Worm (Caenorhabditis elegans) whole organism, midembryonic: ENCODE results near the gene srw-19.

ENCODE experiments used
- T22C8.4 ChIP-seq: fragments of 200-800 bp; sonication (Bioruptor generic); IDR thresholded peaks from 2 replicates; pipeline ENCODE4 v1.3.6; 2022; ENCODE audit warnings: missing genetic modification characterization, missing compliant biosample characterization
- cog-1 ChIP-seq: sonication (generic microtip); optimal IDR thresholded peaks from 2 replicates; lab custom pipeline; 2016; ENCODE audit warnings: missing genetic modification characterization, missing compliant biosample characterization
- flt-1 ChIP-seq: fragments of 200-800 bp; sonication (Bioruptor generic); IDR thresholded peaks from 2 replicates; pipeline ENCODE4 v1.3.6; 2022; ENCODE audit warnings: missing genetic modification characterization, missing compliant biosample characterization
- klf-2 ChIP-seq: fragments of 200-800 bp; sonication (Bioruptor generic); conservative IDR thresholded peaks from 2 replicates; pipeline ENCODE4 v1.3.6; 2022; ENCODE audit warnings: missing genetic modification reagents, missing genetic modification characterization, missing compliant biosample characterization
- med-1 ChIP-seq: sonication (generic microtip); optimal IDR thresholded peaks from 2 replicates; lab custom pipeline; 2017; ENCODE audit warnings: missing genetic modification characterization, mild to moderate bottlenecking, missing compliant biosample characterization, antibody characterized with exemption, missing genetic modification reagents; ENCODE audit not compliant: insufficient read depth
- ref-1 ChIP-seq: fragments of 200-800 bp; sonication (Bioruptor generic); conservative IDR thresholded peaks from 2 replicates; pipeline ENCODE4 v1.3.6; 2022; ENCODE audit warnings: missing genetic modification reagents, missing genetic modification characterization, missing compliant biosample characterization
- tab-1 ChIP-seq: fragments of 200-800 bp; sonication (Bioruptor generic); IDR thresholded peaks from 2 replicates; pipeline ENCODE4 v1.3.6; 2022; ENCODE audit warnings: missing genetic modification characterization, missing compliant biosample characterization
- ztf-23 ChIP-seq: fragments of 200-800 bp; sonication (Bioruptor generic); IDR thresholded peaks from 2 replicates; pipeline ENCODE4 v1.3.6; 2022; ENCODE audit warnings: missing genetic modification reagents, missing genetic modification characterization, missing compliant biosample characterization
- ztf-29 ChIP-seq: fragments of 200-800 bp; sonication (Bioruptor generic); IDR thresholded peaks from 2 replicates; pipeline ENCODE4 v1.3.6; 2022; ENCODE audit warnings: missing genetic modification reagents, missing genetic modification characterization, missing compliant biosample characterization

- TF ChIP-seq klf-2 (GFP tag; lab: Robert Waterston, UW): no peak
- no peak for TF ChIP-seq ztf-29 (GFP tag; lab: Robert Waterston, UW)
- no peak for TF ChIP-seq tab-1 (GFP tag; lab: Robert Waterston, UW)
- TF ChIP-seq flt-1 (GFP tag; lab: Robert Waterston, UW): no peak
- no peak for TF ChIP-seq med-1
- no peak for TF ChIP-seq cog-1 (tag; lab: Kevin White, UChicago)
- no peak for TF ChIP-seq ref-1 (GFP tag; lab: Robert Waterston, UW)
- TF ChIP-seq ztf-23 (GFP tag; lab: Robert Waterston, UW): no peak
- TF ChIP-seq T22C8.4 (GFP tag; lab: Robert Waterston, UW): no peak
These were observed 27.8 kb upstream of the srw-19 start, which contains the start of gene srz-10 for ce11 chrV:15309011-15309410.
